Fruit fly (Drosophila melanogaster) ovary, adult (tissue): ENCODE results near the gene t-Grip84.

Source experiments
- CG17801 ChIP-seq: fragments of 200-800 bp; optimal IDR thresholded peaks from 2 replicates; lab custom pipeline; 2019; ENCODE audit warnings: missing biosample characterization, mild to moderate bottlenecking, missing genetic modification characterization, moderate library complexity; ENCODE audit not compliant: partially characterized antibody

Gene t-Grip84

dm6 chr3L:7590898-7591297, at the start of gene t-Grip84:
Gene t-Grip84, minus strand, starts transcription at chr3L:7590998.
- TF ChIP-seq CG17801: no peak

- no peak for TF ChIP-seq CG17801
Measured at dm6 chr3L:7640297-7640696, 49.5 kb upstream of the t-Grip84 start, which contains the start of gene Urm1. Gene Urm1, minus strand, starts transcription at chr3L:7640446.

- TF ChIP-seq CG17801: no peak
Measured at dm6 chr3L:7639533-7639932, 48.7 kb upstream of the t-Grip84 start.

dm6 chr3L:7634743-7635469, 44.1 kb upstream of the t-Grip84 start:
- TF ChIP-seq CG17801: no peak

dm6 chr3L:7633619-7634018, 42.8 kb upstream of the t-Grip84 start:
- no peak for TF ChIP-seq CG17801

dm6 chr3L:7632540-7633263, 41.9 kb upstream of the t-Grip84 start:
- TF ChIP-seq CG17801: no peak

dm6 chr3L:7630047-7630446, 39.2 kb upstream of the t-Grip84 start:
- TF ChIP-seq CG17801: no peak

dm6 chr3L:7624561-7624960, 33.8 kb upstream of the t-Grip84 start:
- TF ChIP-seq CG17801: no peak

dm6 chr3L:7617436-7617979, 26.7 kb upstream of the t-Grip84 start:
- no peak for TF ChIP-seq CG17801

- TF ChIP-seq CG17801: no peak
Measured at dm6 chr3L:7614226-7614625, 23.4 kb upstream of the t-Grip84 start.

- no peak for TF ChIP-seq CG17801
Measured at dm6 chr3L:7611229-7611628, 20.4 kb upstream of the t-Grip84 start.

dm6 chr3L:7610522-7610921, 19.7 kb upstream of the t-Grip84 start:
- no peak for TF ChIP-seq CG17801

dm6 chr3L:7606336-7607001, 15.7 kb upstream of the t-Grip84 start:
- no peak for TF ChIP-seq CG17801

dm6 chr3L:7604863-7605262, 14.1 kb upstream of the t-Grip84 start:
- no peak for TF ChIP-seq CG17801

dm6 chr3L:7603397-7603796, 12.6 kb upstream of the t-Grip84 start:
- TF ChIP-seq CG17801: no peak

dm6 chr3L:7601122-7601841, 10.5 kb upstream of the t-Grip84 start:
- TF ChIP-seq CG17801: no peak

- no peak for TF ChIP-seq CG17801
Measured at dm6 chr3L:7598329-7598728, 7.5 kb upstream of the t-Grip84 start.
